Fruit fly (Drosophila melanogaster) whole organism, embryonic: Measurements from ENCODE around the gene pigs.

Experiments
- Asciz ChIP-seq: fragments of 200-800 bp; sonication (Bioruptor generic); optimal IDR thresholded peaks from 2 replicates; lab custom pipeline; 2017; ENCODE audit warnings: missing biosample characterization, mild to moderate bottlenecking, missing genetic modification characterization, missing genetic modification reagents
- B-H1 ChIP-seq: fragments of 200-800 bp; sonication (Bioruptor generic); IDR thresholded peaks from 3 replicates; pipeline ENCODE4 v1.3.6; 2022; ENCODE audit warnings: missing biosample characterization, missing genetic modification characterization
- CG10565 ChIP-seq: fragments of 200-800 bp; sonication (Bioruptor generic); optimal IDR thresholded peaks from 3 replicates; lab custom pipeline; 2016; ENCODE audit warnings: missing biosample characterization, mild to moderate bottlenecking, missing genetic modification characterization
- CG10654 ChIP-seq: fragments of 200-800 bp; sonication (Bioruptor generic); optimal IDR thresholded peaks from 2 replicates; lab custom pipeline; 2016; ENCODE audit warnings: missing biosample characterization, missing genetic modification characterization
- CG13287 ChIP-seq: fragments of 200-800 bp; sonication (Bioruptor generic); IDR thresholded peaks from 2 replicates; pipeline ENCODE4 v1.3.6; 2022; ENCODE audit warnings: missing biosample characterization, missing genetic modification characterization; ENCODE audit not compliant: partially characterized antibody
- CG13894 ChIP-seq: fragments of 200-800 bp; sonication (Bioruptor generic); optimal IDR thresholded peaks from 3 replicates; lab custom pipeline; 2018; ENCODE audit warnings: missing biosample characterization, mild to moderate bottlenecking, missing genetic modification characterization, moderate library complexity
- CG17912 ChIP-seq: fragments of 200-800 bp; sonication (Bioruptor generic); optimal IDR thresholded peaks from 2 replicates; lab custom pipeline; 2018; ENCODE audit warnings: missing biosample characterization, mild to moderate bottlenecking, missing genetic modification characterization
- CG1792 ChIP-seq: fragments of 200-800 bp; sonication (Bioruptor generic); optimal IDR thresholded peaks from 2 replicates; lab custom pipeline; 2016; ENCODE audit warnings: missing biosample characterization, missing genetic modification characterization
- CG18476 ChIP-seq: fragments of 200-800 bp; sonication (Bioruptor generic); optimal IDR thresholded peaks from 2 replicates; lab custom pipeline; 2016; ENCODE audit warnings: missing biosample characterization, mild to moderate bottlenecking, missing genetic modification characterization
- CG2202 ChIP-seq: fragments of 200-800 bp; sonication (Bioruptor generic); optimal IDR thresholded peaks from 2 replicates; lab custom pipeline; 2018; ENCODE audit warnings: missing biosample characterization, mild to moderate bottlenecking, missing genetic modification characterization
- CG2678 ChIP-seq: fragments of 200-800 bp; sonication (Bioruptor generic); optimal IDR thresholded peaks from 3 replicates; lab custom pipeline; 2019; ENCODE audit warnings: missing biosample characterization, mild to moderate bottlenecking, missing genetic modification characterization, moderate library complexity
- CG2875 ChIP-seq: fragments of 200-800 bp; sonication (Bioruptor generic); optimal IDR thresholded peaks from 2 replicates; lab custom pipeline; 2017; ENCODE audit warnings: missing biosample characterization, mild to moderate bottlenecking, missing genetic modification characterization, missing genetic modification reagents
- CG31388 ChIP-seq: fragments of 200-800 bp; sonication (Bioruptor generic); optimal IDR thresholded peaks from 2 replicates; lab custom pipeline; 2016; ENCODE audit warnings: missing biosample characterization, missing genetic modification characterization
- CG34422 ChIP-seq: fragments of 200-800 bp; sonication (Bioruptor generic); IDR thresholded peaks from 3 replicates; pipeline ENCODE4 v1.3.6; 2022; ENCODE audit warnings: missing biosample characterization, missing genetic modification characterization
- CG4282 ChIP-seq: fragments of 200-800 bp; sonication (Bioruptor generic); optimal IDR thresholded peaks from 2 replicates; lab custom pipeline; 2016; ENCODE audit warnings: missing biosample characterization, missing genetic modification characterization
- CG43689 ChIP-seq: fragments of 200-800 bp; sonication (Bioruptor generic); IDR thresholded peaks from 2 replicates; pipeline ENCODE4 v1.3.6; 2022; ENCODE audit warnings: missing biosample characterization, missing genetic modification characterization
- CG8290 ChIP-seq, 3 experiments: fragments of 200-800 bp; sonication (Bioruptor generic); optimal IDR thresholded peaks; 2 replicates each; lab custom pipeline; 2016 to 2019; ENCODE audit warnings: missing biosample characterization in 3 of 3, missing genetic modification characterization in 3 of 3, mild to moderate bottlenecking in 2 of 3, moderate library complexity in 1 of 3
- CG8765 ChIP-seq: fragments of 200-800 bp; sonication (Bioruptor generic); IDR thresholded peaks from 2 replicates; pipeline ENCODE4 v1.3.6; 2022; ENCODE audit warnings: missing biosample characterization, missing genetic modification characterization
- CG9437 ChIP-seq: fragments of 200-800 bp; sonication (Bioruptor generic); optimal IDR thresholded peaks from 2 replicates; lab custom pipeline; 2018; ENCODE audit warnings: missing biosample characterization, mild to moderate bottlenecking, missing genetic modification characterization
- CG9932 ChIP-seq: fragments of 200-800 bp; sonication (Bioruptor generic); IDR thresholded peaks from 2 replicates; pipeline ENCODE4 v1.3.6; 2022; ENCODE audit warnings: missing biosample characterization, missing genetic modification characterization
- Chrac-16 ChIP-seq: fragments of 200-800 bp; sonication (Bioruptor generic); optimal IDR thresholded peaks from 3 replicates; lab custom pipeline; 2016; ENCODE audit warnings: missing biosample characterization, missing genetic modification characterization
- Fer3 ChIP-seq: fragments of 200-800 bp; sonication (Bioruptor generic); optimal IDR thresholded peaks from 2 replicates; lab custom pipeline; 2018; ENCODE audit warnings: missing biosample characterization, mild to moderate bottlenecking, missing genetic modification characterization, moderate library complexity
- HLHmδ ChIP-seq: fragments of 200-800 bp; sonication (Bioruptor generic); optimal IDR thresholded peaks from 2 replicates; lab custom pipeline; 2018; ENCODE audit warnings: missing biosample characterization, mild to moderate bottlenecking, missing genetic modification characterization, moderate library complexity
- Hr51 ChIP-seq, 2 experiments: fragments of 200-800 bp; sonication (Bioruptor generic); optimal IDR thresholded peaks; 2 replicates in 1 of 2; 3 replicates in 1 of 2; lab custom pipeline; 2016 to 2018; ENCODE audit warnings: missing biosample characterization in 2 of 2, missing genetic modification characterization in 2 of 2, mild to moderate bottlenecking in 1 of 2, moderate library complexity in 1 of 2
- Kr ChIP-seq: fragments of 200-800 bp; sonication (Bioruptor generic); optimal IDR thresholded peaks from 2 replicates; lab custom pipeline; 2017; ENCODE audit warnings: missing biosample characterization, mild to moderate bottlenecking, missing genetic modification characterization
- Nf-YB ChIP-seq: fragments of 200-800 bp; sonication (Bioruptor generic); optimal IDR thresholded peaks from 3 replicates; lab custom pipeline; 2019; ENCODE audit warnings: missing biosample characterization, mild to moderate bottlenecking, missing genetic modification characterization, moderate library complexity
- PHDP ChIP-seq: fragments of 200-800 bp; sonication (Bioruptor generic); optimal IDR thresholded peaks from 3 replicates; lab custom pipeline; 2018; ENCODE audit warnings: missing biosample characterization, mild to moderate bottlenecking, missing genetic modification characterization, moderate library complexity
- Pdp1 ChIP-seq, 2 experiments: fragments of 200-800 bp; sonication (Bioruptor generic); optimal IDR thresholded peaks; 3 replicates each; lab custom pipeline; 2016; ENCODE audit warnings: missing biosample characterization in 2 of 2, missing genetic modification characterization in 2 of 2, mild to moderate bottlenecking in 1 of 2, moderate library complexity in 1 of 2
- Rfx ChIP-seq: fragments of 200-800 bp; sonication (Bioruptor generic); IDR thresholded peaks from 2 replicates; pipeline ENCODE4 v1.3.6; 2022; ENCODE audit warnings: missing biosample characterization, missing genetic modification characterization
- Taf1 ChIP-seq: fragments of 200-800 bp; sonication (Bioruptor generic); IDR thresholded peaks from 2 replicates; pipeline ENCODE4 v1.3.6; 2022; ENCODE audit warnings: missing biosample characterization, missing genetic modification characterization
- ac ChIP-seq: fragments of 200-800 bp; sonication (Bioruptor generic); optimal IDR thresholded peaks from 3 replicates; lab custom pipeline; 2017; ENCODE audit warnings: missing biosample characterization, mild to moderate bottlenecking, missing genetic modification characterization
- bsh ChIP-seq, 2 experiments: fragments of 200-800 bp; sonication (Bioruptor generic); optimal IDR thresholded peaks; 2 replicates each; lab custom pipeline; 2017 to 2018; ENCODE audit warnings: mild to moderate bottlenecking in 2 of 2, missing biosample characterization in 2 of 2, missing genetic modification characterization in 2 of 2, moderate library complexity in 1 of 2
- ci ChIP-seq: fragments of 200-800 bp; sonication (Bioruptor generic); IDR thresholded peaks from 3 replicates; pipeline ENCODE4 v1.3.6; 2022; ENCODE audit warnings: missing biosample characterization, missing genetic modification characterization
- da ChIP-seq: fragments of 200-800 bp; sonication (Bioruptor generic); optimal IDR thresholded peaks from 2 replicates; lab custom pipeline; 2016; ENCODE audit warnings: missing biosample characterization, missing genetic modification characterization
- danr ChIP-seq: fragments of 200-800 bp; sonication (Bioruptor generic); IDR thresholded peaks from 2 replicates; pipeline ENCODE4 v1.3.6; 2022; ENCODE audit warnings: missing biosample characterization, missing genetic modification characterization
- disco-r ChIP-seq: fragments of 200-800 bp; sonication (Bioruptor generic); optimal IDR thresholded peaks from 2 replicates; lab custom pipeline; 2016; ENCODE audit warnings: missing biosample characterization, missing genetic modification characterization
- exex ChIP-seq: fragments of 200-800 bp; sonication (Bioruptor generic); optimal IDR thresholded peaks from 4 replicates; lab custom pipeline; 2018; ENCODE audit warnings: missing biosample characterization, mild to moderate bottlenecking, missing genetic modification characterization, moderate library complexity
- gcm2 ChIP-seq: fragments of 200-800 bp; sonication (Bioruptor generic); optimal IDR thresholded peaks from 2 replicates; lab custom pipeline; 2016; ENCODE audit warnings: missing biosample characterization, missing genetic modification characterization
- gem ChIP-seq: fragments of 200-800 bp; sonication (Bioruptor generic); optimal IDR thresholded peaks from 2 replicates; lab custom pipeline; 2019; ENCODE audit warnings: missing biosample characterization, mild to moderate bottlenecking, missing genetic modification characterization, moderate library complexity
- gt ChIP-seq: fragments of 200-800 bp; sonication (Bioruptor generic); IDR thresholded peaks from 2 replicates; pipeline ENCODE4 v1.3.6; 2022; ENCODE audit warnings: missing biosample characterization, missing genetic modification characterization
- ham ChIP-seq: fragments of 200-800 bp; sonication (Bioruptor generic); IDR thresholded peaks from 2 replicates; pipeline ENCODE4 v1.3.6; 2022; ENCODE audit warnings: missing biosample characterization, missing genetic modification characterization
- luna ChIP-seq: fragments of 200-800 bp; sonication (Bioruptor generic); optimal IDR thresholded peaks from 2 replicates; lab custom pipeline; 2016; ENCODE audit warnings: missing biosample characterization, missing genetic modification characterization
- phol ChIP-seq: fragments of 200-800 bp; sonication (Bioruptor generic); optimal IDR thresholded peaks from 3 replicates; lab custom pipeline; 2018; ENCODE audit warnings: missing biosample characterization, mild to moderate bottlenecking, missing genetic modification characterization, moderate library complexity
- pita ChIP-seq: fragments of 200-800 bp; sonication (Bioruptor generic); optimal IDR thresholded peaks from 2 replicates; lab custom pipeline; 2017; ENCODE audit warnings: missing biosample characterization, mild to moderate bottlenecking, missing genetic modification characterization
- pum ChIP-seq: fragments of 200-800 bp; sonication (Bioruptor generic); optimal IDR thresholded peaks from 2 replicates; lab custom pipeline; 2016; ENCODE audit warnings: missing biosample characterization, missing genetic modification characterization
- ranshi ChIP-seq: fragments of 200-800 bp; sonication (Bioruptor generic); IDR thresholded peaks from 2 replicates; pipeline ENCODE4 v1.3.6; 2022; ENCODE audit warnings: missing biosample characterization, missing genetic modification characterization
- ssp ChIP-seq: fragments of 200-800 bp; sonication (Bioruptor generic); IDR thresholded peaks from 2 replicates; pipeline ENCODE4 v1.3.6; 2022; ENCODE audit warnings: missing biosample characterization, missing genetic modification characterization
- tio ChIP-seq: fragments of 200-800 bp; sonication (Bioruptor generic); optimal IDR thresholded peaks from 2 replicates; lab custom pipeline; 2017; ENCODE audit warnings: missing biosample characterization, missing genetic modification characterization, inconsistent platforms
- yki ChIP-seq: fragments of >200 bp; optimal IDR thresholded peaks from 3 replicates; lab custom pipeline; 2018

The pigs gene

dm6 chrX:6662876-6663551, 63.2 kb downstream of the pigs start (continued):
- TF ChIP-seq CG10565 (GFP tag; lab: Kevin White, UChicago) (no peak), CG43689 (no peak), Rfx (GFP tag; lab: Robert Waterston, UW) (peak; percentile 76; the same call in 1 of the 2 replicates), CG13287 (GFP tag; lab: Robert Waterston, UW) (no peak), disco-r (GFP tag; lab: Kevin White, UChicago) (no peak), CG13894 (tag; lab: Kevin White, UChicago) (no peak), CG9932 (GFP tag; lab: Robert Waterston, UW) (peak; percentile 58; the same call in 1 of the 2 replicates), pita (GFP tag; lab: Kevin White, UChicago) (no peak), CG9437 (GFP tag; lab: Kevin White, UChicago) (peak; percentile 4), CG34422 (GFP tag; lab: Robert Waterston, UW) (0 out of 3 replicates have a peak, but pooled peaks have one; percentile 52), CG8290 (GFP tag; optimal IDR thresholded peaks at IDR 0.05; lab: Kevin White, UChicago) (no peak), CG8290 (tag; optimal IDR thresholded peaks at IDR 0.05; lab: Kevin White, UChicago) (peak in 1 of 2 experiments; percentile 46), ranshi (GFP tag; lab: Robert Waterston, UW) (peak; percentile 38; the same call in 1 of the 2 replicates), ssp (GFP tag; lab: Robert Waterston, UW) (peak; percentile 40; the same call in 1 of the 2 replicates), gt (GFP tag; lab: Robert Waterston, UW) (no peak), pum (GFP tag; lab: Kevin White, UChicago) (peak; percentile 1), CG17912 (GFP tag; lab: Kevin White, UChicago) (no peak), tio (GFP tag; lab: Kevin White, UChicago) (no peak), ac (no peak), ham (GFP tag; lab: Robert Waterston, UW) (no peak), CG31388 (GFP tag; lab: Kevin White, UChicago) (no peak), Fer3 (tag; lab: Kevin White, UChicago) (peak; percentile 16), Pdp1 (GFP tag; optimal IDR thresholded peaks at IDR 0.05; lab: Kevin White, UChicago) (peak; percentile 15 to 24), Nf-YB (no peak), Chrac-16 (no peak), gem (tag; lab: Kevin White, UChicago) (peak; percentile 58), danr (GFP tag; lab: Robert Waterston, UW) (0 out of 2 replicates have a peak, but pooled peaks have one; percentile 30), ci (GFP tag; lab: Robert Waterston, UW) (no peak), CG2678 (tag; lab: Kevin White, UChicago) (peak; percentile 63), CG2875 (GFP tag; lab: Kevin White, UChicago) (no peak), CG2202 (tag; lab: Kevin White, UChicago) (no peak), CG10654 (GFP tag; lab: Kevin White, UChicago) (peak; percentile 22), luna (no peak), da (GFP tag; lab: Kevin White, UChicago) (no peak), phol (tag; lab: Kevin White, UChicago) (peak; percentile 26), Asciz (peak; percentile 31), gcm2 (GFP tag; lab: Kevin White, UChicago) (no peak), Taf1 (GFP tag; lab: Robert Waterston, UW) (no peak), PHDP (tag; lab: Kevin White, UChicago) (peak; percentile 23), CG4282 (GFP tag; lab: Kevin White, UChicago) (no peak), CG1792 (GFP tag; lab: Kevin White, UChicago) (no peak), Kr (GFP tag; lab: Kevin White, UChicago) (no peak), bsh (GFP tag; optimal IDR thresholded peaks at IDR 0.05; lab: Kevin White, UChicago) (peak in 1 of 2 experiments; percentile 8), CG18476 (GFP tag; lab: Kevin White, UChicago) (no peak), exex (tag; lab: Kevin White, UChicago) (no peak), Hr51 (GFP tag; optimal IDR thresholded peaks at IDR 0.05; lab: Kevin White, UChicago) (peak in 1 of 2 experiments; percentile 44), HLHmδ (no peak), yki (no peak), B-H1 (GFP tag; lab: Robert Waterston, UW) (no peak), CG8765 (no peak)
